Worm (Caenorhabditis elegans): ENCODE results near the gene R12G8.1.

ce11 chrV:17732516-17732915, 16.5 kb downstream of the R12G8.1 start, which contains the start of gene twk-42:
- TF ChIP-seq sptf-1 (tag; optimal IDR thresholded peaks at IDR 0.05) (no peak), ztf-11 (tag; optimal IDR thresholded peaks at IDR 0.05) (no peak), nhr-76 (tag; optimal IDR thresholded peaks at IDR 0.05) (no peak), elt-1 (tag; optimal IDR thresholded peaks at IDR 0.05; ENCODE audit: borderline replicate concordance, insufficient read depth) (no peak), lin-13 (tag; optimal IDR thresholded peaks at IDR 0.05) (no peak)
